Fruit fly (Drosophila melanogaster): Measurements from ENCODE around the gene CG13305.

Gene CG13305

dm6 chr3L:8686646-8687045 is 40.0 kb upstream of the CG13305 start:
- TF ChIP-seq CG16779 (tag; optimal IDR thresholded peaks at IDR 0.05), result no peak
- no peak for TF ChIP-seq dac (GFP tag; optimal IDR thresholded peaks at IDR 0.05)
- TF ChIP-seq Smox (GFP tag; optimal IDR thresholded peaks at IDR 0.05), result no peak
- no peak for TF ChIP-seq net (GFP tag; optimal IDR thresholded peaks at IDR 0.05)
- TF ChIP-seq Blimp-1 (GFP tag; optimal IDR thresholded peaks at IDR 0.05), result no peak
- TF ChIP-seq CG7368 (GFP tag; optimal IDR thresholded peaks at IDR 0.05), result no peak
- TF ChIP-seq vri (GFP tag; optimal IDR thresholded peaks at IDR 0.05), result no peak
- TF ChIP-seq Lpt (GFP tag; optimal IDR thresholded peaks at IDR 0.05), result no peak
- no peak for TF ChIP-seq CG31627 (GFP tag; optimal IDR thresholded peaks at IDR 0.05)
- TF ChIP-seq Eip93F (GFP tag; optimal IDR thresholded peaks at IDR 0.05), result no peak
- no peak for TF ChIP-seq CG34406 (GFP tag; optimal IDR thresholded peaks at IDR 0.05)
- TF ChIP-seq lz (GFP tag; optimal IDR thresholded peaks at IDR 0.05), result no peak
- TF ChIP-seq CG8319 (GFP tag; optimal IDR thresholded peaks at IDR 0.05), result no peak
- TF ChIP-seq CG8632 (GFP tag; optimal IDR thresholded peaks at IDR 0.05), result no peak
- TF ChIP-seq svp (GFP tag), result no peak
- TF ChIP-seq Eip75B (GFP tag; optimal IDR thresholded peaks at IDR 0.05), result no peak
- TF ChIP-seq dsx (GFP tag; optimal IDR thresholded peaks at IDR 0.05; ENCODE audit: poor library complexity, severe bottlenecking), result no peak
- no peak for TF ChIP-seq salr (GFP tag; optimal IDR thresholded peaks at IDR 0.05)
- TF ChIP-seq Sox15 (GFP tag; optimal IDR thresholded peaks at IDR 0.05), result no peak
- TF ChIP-seq Gug (GFP tag; IDR thresholded peaks at IDR 0.05), result no peak

- TF ChIP-seq esn (GFP tag; optimal IDR thresholded peaks at IDR 0.05) (peak; percentile 67), CG31627 (GFP tag; optimal IDR thresholded peaks at IDR 0.05) (peak; percentile 52), lz (GFP tag; optimal IDR thresholded peaks at IDR 0.05) (peak; percentile 48), svp (GFP tag) (peak; percentile 6), Met (GFP tag; optimal IDR thresholded peaks at IDR 0.05) (peak; percentile 60), Sox15 (GFP tag; optimal IDR thresholded peaks at IDR 0.05) (peak; percentile 27), spab (GFP tag; optimal IDR thresholded peaks at IDR 0.05) (no peak), CG8632 (GFP tag; optimal IDR thresholded peaks at IDR 0.05) (peak; percentile 36), CG1621 (tag; optimal IDR thresholded peaks at IDR 0.05) (no peak), Eip78C (GFP tag) (no peak), CG32006 (GFP tag; optimal IDR thresholded peaks at IDR 0.05) (peak; percentile 31), OdsH (GFP tag; optimal IDR thresholded peaks at IDR 0.05) (peak; percentile 12), Hr4 (GFP tag; optimal IDR thresholded peaks at IDR 0.05) (peak; percentile 12), CG10631 (GFP tag; optimal IDR thresholded peaks at IDR 0.05) (peak; percentile 43), Hr38 (GFP tag; optimal IDR thresholded peaks at IDR 0.05) (no peak), salr (GFP tag; optimal IDR thresholded peaks at IDR 0.05) (peak in 1 of 2 experiments; percentile 18), acj6 (GFP tag; optimal IDR thresholded peaks at IDR 0.05) (peak; percentile 52), CG6163 (GFP tag; IDR thresholded peaks at IDR 0.05) (0 out of 3 replicates have a peak, but pooled peaks have one; percentile 20), Sox14 (GFP tag; optimal IDR thresholded peaks at IDR 0.05) (peak; percentile 37), topi (GFP tag; optimal IDR thresholded peaks at IDR 0.05) (peak; percentile 1), CG10669 (GFP tag; optimal IDR thresholded peaks at IDR 0.05) (no peak), CG16779 (tag; optimal IDR thresholded peaks at IDR 0.05) (no peak), CG34406 (GFP tag; optimal IDR thresholded peaks at IDR 0.05) (peak; percentile 38), Ets21C (GFP tag; optimal IDR thresholded peaks at IDR 0.05) (peak; percentile 23), Smox (GFP tag; optimal IDR thresholded peaks at IDR 0.05) (peak; percentile 66), achi (GFP tag; optimal IDR thresholded peaks at IDR 0.05) (peak; percentile 37), Eip75B (GFP tag; optimal IDR thresholded peaks at IDR 0.05) (no peak), Ets96B (tag; optimal IDR thresholded peaks at IDR 0.05) (no peak), cyc (GFP tag; optimal IDR thresholded peaks at IDR 0.05) (peak; percentile 20), fkh (GFP tag; optimal IDR thresholded peaks at IDR 0.05) (peak; percentile 86), pdm3 (GFP tag; optimal IDR thresholded peaks at IDR 0.05) (peak; percentile 23), fd59A (GFP tag; optimal IDR thresholded peaks at IDR 0.05) (no peak), Hr39 (GFP tag; optimal IDR thresholded peaks at IDR 0.05) (peak; percentile 56), net (GFP tag; optimal IDR thresholded peaks at IDR 0.05) (peak; percentile 15), CG3919 (GFP tag; optimal IDR thresholded peaks at IDR 0.05) (peak; percentile 7), vri (GFP tag; optimal IDR thresholded peaks at IDR 0.05) (peak; percentile 57), Eip93F (GFP tag; optimal IDR thresholded peaks at IDR 0.05) (no peak), CG15336 (GFP tag; IDR thresholded peaks at IDR 0.05) (no peak), Sox102F (GFP tag; optimal IDR thresholded peaks at IDR 0.05) (peak; percentile 14), CG6792 (GFP tag; optimal IDR thresholded peaks at IDR 0.05) (peak; percentile 32)
Observed at dm6 chr3L:8684419-8685081, 37.9 kb upstream of the CG13305 start.

Measured in whole organism, prepupa.